Fruit fly (Drosophila melanogaster): Measurements from ENCODE around the gene CG14246.

The CG14246 gene

dm6 chr3R:26704310-26704709, 22.8 kb upstream of the CG14246 start:
- TF ChIP-seq fru (GFP tag; optimal IDR thresholded peaks at IDR 0.05) (no peak), lola (GFP tag; optimal IDR thresholded peaks at IDR 0.05) (no peak), CG9705 (GFP tag; optimal IDR thresholded peaks at IDR 0.05) (no peak), Dif (GFP tag; optimal IDR thresholded peaks at IDR 0.05; ENCODE audit: partially characterized antibody) (no peak), OdsH (GFP tag; optimal IDR thresholded peaks at IDR 0.05) (no peak), woc (GFP tag; optimal IDR thresholded peaks at IDR 0.05) (no peak), br (GFP tag; optimal IDR thresholded peaks at IDR 0.05) (no peak), jim (GFP tag; optimal IDR thresholded peaks at IDR 0.05) (no peak), pan (optimal IDR thresholded peaks at IDR 0.05) (no peak), Myc (optimal IDR thresholded peaks at IDR 0.05) (no peak), Hr78 (GFP tag; optimal IDR thresholded peaks at IDR 0.05) (no peak), sv (GFP tag; optimal IDR thresholded peaks at IDR 0.05) (no peak)

dm6 chr3R:26714109-26714576, 13.0 kb upstream of the CG14246 start, which contains the start of gene amon:
TSS of gene amon (minus strand) at chr3R:26714159.
- TF ChIP-seq Mio (GFP tag; optimal IDR thresholded peaks at IDR 0.05): peak; percentile 75
- peak; percentile 48 for TF ChIP-seq dsf (GFP tag; optimal IDR thresholded peaks at IDR 0.05; ENCODE audit: borderline replicate concordance)
- peak; percentile 47 to 97 for TF ChIP-seq foxo (GFP tag; optimal IDR thresholded peaks at IDR 0.05)
- TF ChIP-seq Hr78 (GFP tag; optimal IDR thresholded peaks at IDR 0.05): no peak
- TF ChIP-seq br (GFP tag; optimal IDR thresholded peaks at IDR 0.05): peak; percentile 95
- peak; percentile 88 for TF ChIP-seq psq (GFP tag; optimal IDR thresholded peaks at IDR 0.05)
- TF ChIP-seq tai (GFP tag; optimal IDR thresholded peaks at IDR 0.05): no peak
- no peak for TF ChIP-seq Dif (GFP tag; optimal IDR thresholded peaks at IDR 0.05; ENCODE audit: partially characterized antibody)
- TF ChIP-seq dl (GFP tag; optimal IDR thresholded peaks at IDR 0.05; ENCODE audit: insufficient read depth in 1 of 2, partially characterized antibody in 2 of 2): no peak
- TF ChIP-seq sv (GFP tag; optimal IDR thresholded peaks at IDR 0.05): peak; percentile 98
- peak; percentile 95 for TF ChIP-seq HLH106 (tag; optimal IDR thresholded peaks at IDR 0.05)
- no peak for TF ChIP-seq CrebA (GFP tag; optimal IDR thresholded peaks at IDR 0.05; ENCODE audit: borderline replicate concordance)
- TF ChIP-seq Hr83 (GFP tag; optimal IDR thresholded peaks at IDR 0.05; ENCODE audit: poor library complexity, severe bottlenecking): no peak
- TF ChIP-seq pan (optimal IDR thresholded peaks at IDR 0.05): no peak
- TF ChIP-seq ey (GFP tag; optimal IDR thresholded peaks at IDR 0.05): peak; percentile 96
- TF ChIP-seq dmrt93B (GFP tag; optimal IDR thresholded peaks at IDR 0.05): peak; percentile 94
- TF ChIP-seq Rel (GFP tag; optimal IDR thresholded peaks at IDR 0.05): peak; percentile 62
- peak; percentile 80 for TF ChIP-seq Rel (tag; optimal IDR thresholded peaks at IDR 0.05)
- peak; percentile 92 for TF ChIP-seq Sp1 (GFP tag; optimal IDR thresholded peaks at IDR 0.05)
- TF ChIP-seq woc (GFP tag; optimal IDR thresholded peaks at IDR 0.05): peak; percentile 72
- no peak for TF ChIP-seq N (GFP tag; optimal IDR thresholded peaks at IDR 0.05)
- no peak for TF ChIP-seq lola (GFP tag; optimal IDR thresholded peaks at IDR 0.05)
- TF ChIP-seq Dfd (GFP tag; optimal IDR thresholded peaks at IDR 0.05): no peak
- peak; percentile 89 for TF ChIP-seq CG9705 (GFP tag; optimal IDR thresholded peaks at IDR 0.05)
- TF ChIP-seq jim (GFP tag; optimal IDR thresholded peaks at IDR 0.05): no peak
- TF ChIP-seq Myc (optimal IDR thresholded peaks at IDR 0.05): no peak
- TF ChIP-seq Hnf4 (GFP tag; optimal IDR thresholded peaks at IDR 0.05): no peak
- peak; percentile 81 for TF ChIP-seq CG32264 (GFP tag; optimal IDR thresholded peaks at IDR 0.05)
- TF ChIP-seq OdsH (GFP tag; optimal IDR thresholded peaks at IDR 0.05): peak; percentile 93
- TF ChIP-seq fru (GFP tag; optimal IDR thresholded peaks at IDR 0.05): peak; percentile 96
- peak; percentile 73 for TF ChIP-seq sage (GFP tag; optimal IDR thresholded peaks at IDR 0.05)
- TF ChIP-seq brk (GFP tag; optimal IDR thresholded peaks at IDR 0.05): no peak
- no peak for TF ChIP-seq Jra (GFP tag; optimal IDR thresholded peaks at IDR 0.05)
- TF ChIP-seq rgr (GFP tag; optimal IDR thresholded peaks at IDR 0.05): peak; percentile 95
- TF ChIP-seq GATAd (GFP tag; optimal IDR thresholded peaks at IDR 0.05): peak; percentile 80
- peak; percentile 96 for TF ChIP-seq h (GFP tag; optimal IDR thresholded peaks at IDR 0.05)
- TF ChIP-seq usp (GFP tag; optimal IDR thresholded peaks at IDR 0.05): no peak
- TF ChIP-seq Abd-B (GFP tag; optimal IDR thresholded peaks at IDR 0.05): no peak
- TF ChIP-seq Vsx2 (GFP tag; optimal IDR thresholded peaks at IDR 0.05; ENCODE audit: partially characterized antibody): no peak
